Fruit fly (Drosophila melanogaster): ENCODE measurements around the gene tal-2A.

Gene tal-2A

dm6 chr3R:13820483-13820882 lies 7.6 kb downstream of the tal-2A start (continued):
- TF ChIP-seq gcm2 (GFP tag; optimal IDR thresholded peaks at IDR 0.05) = no peak
- TF ChIP-seq Taf1 (GFP tag; IDR thresholded peaks at IDR 0.05) = no peak
- no peak for TF ChIP-seq ewg (GFP tag; optimal IDR thresholded peaks at IDR 0.05)
- TF ChIP-seq row (GFP tag; IDR thresholded peaks at IDR 0.05) = no peak
- no peak for TF ChIP-seq CG10462 (GFP tag; optimal IDR thresholded peaks at IDR 0.05)
- TF ChIP-seq GATAe (GFP tag; conservative IDR thresholded peaks at IDR 0.05) = no peak
- no peak for TF ChIP-seq Atf3 (GFP tag; optimal IDR thresholded peaks at IDR 0.05)
- no peak for TF ChIP-seq CG16815 (GFP tag; optimal IDR thresholded peaks at IDR 0.05)
- no peak for TF ChIP-seq lov (optimal IDR thresholded peaks at IDR 0.05)
- no peak for TF ChIP-seq lov (GFP tag; IDR thresholded peaks at IDR 0.05)
- TF ChIP-seq E2f1 (GFP tag; IDR thresholded peaks at IDR 0.05) = no peak
- TF ChIP-seq vvl (GFP tag; IDR thresholded peaks at IDR 0.05) = no peak; the same call in 1 of the 2 replicates
- no peak for TF ChIP-seq Gsc (GFP tag; IDR thresholded peaks at IDR 0.05)
- no peak for TF ChIP-seq CG1792 (GFP tag; optimal IDR thresholded peaks at IDR 0.05)
- no peak for TF ChIP-seq CG9437 (GFP tag; optimal IDR thresholded peaks at IDR 0.05)
- TF ChIP-seq chm (GFP tag; IDR thresholded peaks at IDR 0.05) = no peak
- TF ChIP-seq CG6272 (GFP tag; IDR thresholded peaks at IDR 0.05) = no peak
- no peak for TF ChIP-seq CG14050 (GFP tag; IDR thresholded peaks at IDR 0.05)
- TF ChIP-seq CG3065 (GFP tag; optimal IDR thresholded peaks at IDR 0.05) = no peak
- no peak for TF ChIP-seq rib (GFP tag; IDR thresholded peaks at IDR 0.05)
- TF ChIP-seq D (optimal IDR thresholded peaks at IDR 0.05) = no peak
- TF ChIP-seq D (GFP tag; optimal IDR thresholded peaks at IDR 0.05) = no peak
- no peak for TF ChIP-seq cad (GFP tag; optimal IDR thresholded peaks at IDR 0.05)
- no peak for TF ChIP-seq Deaf1 (tag; optimal IDR thresholded peaks at IDR 0.05)
- peak; percentile 11 for TF ChIP-seq CG17359 (tag; optimal IDR thresholded peaks at IDR 0.05)
- TF ChIP-seq CG33213 (GFP tag; optimal IDR thresholded peaks at IDR 0.05) = no peak
- no peak for TF ChIP-seq Dll (GFP tag; IDR thresholded peaks at IDR 0.05; ENCODE audit: partially characterized antibody)
- TF ChIP-seq CG7987 (GFP tag; optimal IDR thresholded peaks at IDR 0.05) = no peak
- no peak for TF ChIP-seq Bgb (GFP tag; IDR thresholded peaks at IDR 0.05; ENCODE audit: partially characterized antibody)
- TF ChIP-seq E2f2 (GFP tag; IDR thresholded peaks at IDR 0.05) = no peak
- no peak for TF ChIP-seq HmgD (GFP tag; optimal IDR thresholded peaks at IDR 0.05)
- no peak for TF ChIP-seq ftz-f1 (GFP tag; optimal IDR thresholded peaks at IDR 0.05)
- no peak for TF ChIP-seq CG10959 (GFP tag; IDR thresholded peaks at IDR 0.05)
- TF ChIP-seq CG9609 (GFP tag; optimal IDR thresholded peaks at IDR 0.05) = no peak
- no peak for TF ChIP-seq HLH3B (GFP tag; IDR thresholded peaks at IDR 0.05)
- TF ChIP-seq trem (tag; optimal IDR thresholded peaks at IDR 0.05) = no peak
- no peak for TF ChIP-seq dimm (GFP tag; IDR thresholded peaks at IDR 0.05)
- no peak for TF ChIP-seq Mes4 (GFP tag; optimal IDR thresholded peaks at IDR 0.05)
- TF ChIP-seq vfl (GFP tag; optimal IDR thresholded peaks at IDR 0.05) = no peak
- TF ChIP-seq CG11504 (tag; optimal IDR thresholded peaks at IDR 0.05) = peak; percentile 68
- TF ChIP-seq CG14667 (GFP tag; IDR thresholded peaks at IDR 0.05) = no peak
- no peak for TF ChIP-seq CG11456 (GFP tag; IDR thresholded peaks at IDR 0.05)
- no peak for TF ChIP-seq shn (GFP tag; optimal IDR thresholded peaks at IDR 0.05)
- no peak for TF ChIP-seq emc (GFP tag; optimal IDR thresholded peaks at IDR 0.05)
- TF ChIP-seq kay (GFP tag; optimal IDR thresholded peaks at IDR 0.05) = no peak
- no peak for TF ChIP-seq CG11093 (GFP tag; IDR thresholded peaks at IDR 0.05)
- TF ChIP-seq Dref (GFP tag; IDR thresholded peaks at IDR 0.05) = no peak
- TF ChIP-seq CoRest (tag; optimal IDR thresholded peaks at IDR 0.05) = no peak
- TF ChIP-seq Xrp1 (GFP tag; IDR thresholded peaks at IDR 0.05) = no peak
- TF ChIP-seq CG6791 (GFP tag; IDR thresholded peaks at IDR 0.05; ENCODE audit: partially characterized antibody) = no peak
- TF ChIP-seq CG7786 (GFP tag; optimal IDR thresholded peaks at IDR 0.05) = no peak
- no peak for TF ChIP-seq CG13775 (GFP tag; optimal IDR thresholded peaks at IDR 0.05)
- TF ChIP-seq tup (GFP tag; optimal IDR thresholded peaks at IDR 0.05) = no peak
- no peak for TF ChIP-seq pfk (GFP tag; optimal IDR thresholded peaks at IDR 0.05)

Data from whole organism, embryonic.